Fruit fly (Drosophila melanogaster) whole organism, embryonic: ENCODE measurements around the gene iav.

ENCODE experiments used
- B-H1 ChIP-seq: fragments of 200-800 bp; sonication (Bioruptor generic); IDR thresholded peaks from 3 replicates; pipeline ENCODE4 v1.3.6; 2022; ENCODE audit warnings: missing biosample characterization, missing genetic modification characterization
- CG11504 ChIP-seq: fragments of 200-800 bp; sonication (Bioruptor generic); optimal IDR thresholded peaks from 3 replicates; lab custom pipeline; 2019; ENCODE audit warnings: missing biosample characterization, mild to moderate bottlenecking, missing genetic modification characterization, moderate library complexity
- CG12155 ChIP-seq: fragments of 200-800 bp; sonication (Bioruptor generic); optimal IDR thresholded peaks from 3 replicates; lab custom pipeline; 2016; ENCODE audit warnings: missing biosample characterization, missing genetic modification characterization
- CG12219 ChIP-seq: fragments of 200-800 bp; sonication (Bioruptor generic); optimal IDR thresholded peaks from 3 replicates; lab custom pipeline; 2018; ENCODE audit warnings: missing biosample characterization, mild to moderate bottlenecking, missing genetic modification characterization
- CG12769 ChIP-seq: fragments of 200-800 bp; sonication (Bioruptor generic); optimal IDR thresholded peaks from 2 replicates; lab custom pipeline; 2019; ENCODE audit warnings: missing biosample characterization, mild to moderate bottlenecking, missing genetic modification characterization, moderate library complexity
- CG12942 ChIP-seq: fragments of 200-800 bp; sonication (Bioruptor generic); optimal IDR thresholded peaks from 3 replicates; lab custom pipeline; 2016; ENCODE audit warnings: missing biosample characterization, missing genetic modification characterization
- CG13123 ChIP-seq: fragments of 200-800 bp; sonication (Bioruptor generic); optimal IDR thresholded peaks from 2 replicates; lab custom pipeline; 2016; ENCODE audit warnings: missing biosample characterization, missing genetic modification characterization
- CG14667 ChIP-seq: fragments of 200-800 bp; sonication (Bioruptor generic); IDR thresholded peaks from 2 replicates; pipeline ENCODE4 v1.3.6; 2022; ENCODE audit warnings: missing biosample characterization, missing genetic modification characterization
- CG15479 ChIP-seq: fragments of 200-800 bp; sonication (Bioruptor generic); optimal IDR thresholded peaks from 3 replicates; lab custom pipeline; 2019; ENCODE audit warnings: missing biosample characterization, mild to moderate bottlenecking, missing genetic modification characterization, moderate library complexity
- CG16779 ChIP-seq: fragments of 200-800 bp; sonication (Bioruptor generic); IDR thresholded peaks from 2 replicates; pipeline ENCODE4 v1.3.6; 2022; ENCODE audit warnings: missing biosample characterization, missing genetic modification characterization
- CG17385 ChIP-seq: fragments of 200-800 bp; sonication (Bioruptor generic); optimal IDR thresholded peaks from 3 replicates; lab custom pipeline; 2018; ENCODE audit warnings: missing biosample characterization, mild to moderate bottlenecking, missing genetic modification characterization
- CG31441 ChIP-seq: fragments of 200-800 bp; sonication (Bioruptor generic); IDR thresholded peaks from 2 replicates; pipeline ENCODE4 v1.3.6; 2022; ENCODE audit warnings: missing biosample characterization, missing genetic modification characterization
- CG3163 ChIP-seq: fragments of 200-800 bp; sonication (Bioruptor generic); optimal IDR thresholded peaks from 3 replicates; lab custom pipeline; 2016; ENCODE audit warnings: missing biosample characterization, missing genetic modification characterization
- CG32772 ChIP-seq: fragments of 200-800 bp; sonication (Bioruptor generic); IDR thresholded peaks from 2 replicates; pipeline ENCODE4 v1.3.6; 2022; ENCODE audit warnings: missing biosample characterization, missing genetic modification characterization
- CG33213 ChIP-seq: fragments of 200-800 bp; sonication (Bioruptor generic); optimal IDR thresholded peaks from 3 replicates; lab custom pipeline; 2016; ENCODE audit warnings: missing biosample characterization, missing genetic modification characterization
- CG34224 ChIP-seq: fragments of 200-800 bp; sonication (Bioruptor generic); IDR thresholded peaks from 3 replicates; pipeline ENCODE4 v1.3.6; 2022; ENCODE audit warnings: missing biosample characterization, missing genetic modification characterization; ENCODE audit not compliant: partially characterized antibody
- CG3726 ChIP-seq: fragments of 200-800 bp; sonication (Bioruptor generic); IDR thresholded peaks from 3 replicates; pipeline ENCODE4, ENCODE4 v1.3.6; 2022; ENCODE audit warnings: missing biosample characterization, missing genetic modification characterization
- CG4854 ChIP-seq: fragments of 200-800 bp; sonication (Bioruptor generic); optimal IDR thresholded peaks from 2 replicates; lab custom pipeline; 2016; ENCODE audit warnings: missing biosample characterization, missing genetic modification characterization, inconsistent platforms
- CG6254 ChIP-seq: fragments of 200-800 bp; sonication (Bioruptor generic); optimal IDR thresholded peaks from 3 replicates; lab custom pipeline; 2017; ENCODE audit warnings: mild to moderate bottlenecking, missing biosample characterization, missing genetic modification reagents, missing genetic modification characterization
- CG6791 ChIP-seq: fragments of 200-800 bp; sonication (Bioruptor generic); IDR thresholded peaks from 3 replicates; pipeline ENCODE4 v1.3.6; 2022; ENCODE audit warnings: missing biosample characterization, missing genetic modification characterization; ENCODE audit not compliant: partially characterized antibody
- CG8388 ChIP-seq: fragments of 200-800 bp; sonication (Bioruptor generic); optimal IDR thresholded peaks from 2 replicates; lab custom pipeline; 2019; ENCODE audit warnings: missing biosample characterization, mild to moderate bottlenecking, missing genetic modification characterization, moderate library complexity
- CG9215 ChIP-seq: fragments of 200-800 bp; sonication (Bioruptor generic); IDR thresholded peaks from 2 replicates; pipeline ENCODE4 v1.3.6; 2022; ENCODE audit warnings: missing biosample characterization, missing genetic modification characterization
- CG9727 ChIP-seq: fragments of 200-800 bp; sonication (Bioruptor generic); optimal IDR thresholded peaks from 3 replicates; lab custom pipeline; 2017; ENCODE audit warnings: missing biosample characterization, mild to moderate bottlenecking, missing genetic modification characterization
- Doc3 ChIP-seq: fragments of 200-800 bp; sonication (Bioruptor generic); IDR thresholded peaks from 3 replicates; pipeline ENCODE4 v1.3.6; 2022; ENCODE audit warnings: missing biosample characterization, missing genetic modification characterization; ENCODE audit not compliant: partially characterized antibody
- Fer1 ChIP-seq: fragments of 200-800 bp; sonication (Bioruptor generic); optimal IDR thresholded peaks from 2 replicates; lab custom pipeline; 2017; ENCODE audit warnings: missing biosample characterization, mild to moderate bottlenecking, missing genetic modification characterization
- H2.0 ChIP-seq: fragments of 200-800 bp; sonication (Bioruptor generic); IDR thresholded peaks from 2 replicates; pipeline ENCODE4 v1.3.6; 2022; ENCODE audit warnings: missing biosample characterization, missing genetic modification characterization
- Hmx ChIP-seq: fragments of 200-800 bp; sonication (Bioruptor generic); optimal IDR thresholded peaks from 2 replicates; lab custom pipeline; 2016; ENCODE audit warnings: missing biosample characterization, missing genetic modification characterization
- Hsf ChIP-seq: fragments of 200-800 bp; sonication (Bioruptor generic); optimal IDR thresholded peaks from 3 replicates; lab custom pipeline; 2016; ENCODE audit warnings: missing biosample characterization, missing genetic modification characterization
- Myb ChIP-seq: fragments of 200-800 bp; sonication (Bioruptor generic); optimal IDR thresholded peaks from 2 replicates; lab custom pipeline; 2016; ENCODE audit warnings: missing biosample characterization, missing genetic modification characterization
- NC2α ChIP-seq: fragments of 200-800 bp; sonication (Bioruptor generic); optimal IDR thresholded peaks from 2 replicates; lab custom pipeline; 2016; ENCODE audit warnings: missing biosample characterization, missing genetic modification characterization
- Nf-YB ChIP-seq: fragments of 200-800 bp; sonication (Bioruptor generic); optimal IDR thresholded peaks from 3 replicates; lab custom pipeline; 2019; ENCODE audit warnings: missing biosample characterization, mild to moderate bottlenecking, missing genetic modification characterization, moderate library complexity
- Pdp1 ChIP-seq, 2 experiments: fragments of 200-800 bp; sonication (Bioruptor generic); optimal IDR thresholded peaks; 3 replicates each; lab custom pipeline; 2016; ENCODE audit warnings: missing biosample characterization in 2 of 2, missing genetic modification characterization in 2 of 2, mild to moderate bottlenecking in 1 of 2, moderate library complexity in 1 of 2
- Six4 ChIP-seq: fragments of 200-800 bp; sonication (Bioruptor generic); optimal IDR thresholded peaks from 2 replicates; lab custom pipeline; 2016; ENCODE audit warnings: missing biosample characterization, missing genetic modification characterization
- Tbp ChIP-seq: fragments of >200 bp; optimal IDR thresholded peaks from 2 replicates; lab custom pipeline; 2018; ENCODE audit warnings: missing biosample characterization, missing genetic modification characterization
- Vsx1 ChIP-seq: fragments of 200-800 bp; sonication (Bioruptor generic); optimal IDR thresholded peaks from 2 replicates; lab custom pipeline; 2017; ENCODE audit warnings: missing biosample characterization, mild to moderate bottlenecking, missing genetic modification characterization, missing genetic modification reagents
- ab ChIP-seq: fragments of 200-800 bp; sonication (Bioruptor generic); optimal IDR thresholded peaks from 2 replicates; lab custom pipeline; 2016; ENCODE audit warnings: missing biosample characterization, missing genetic modification characterization
- ap ChIP-seq: fragments of 200-800 bp; sonication (Bioruptor generic); IDR thresholded peaks from 2 replicates; pipeline ENCODE4 v1.3.6; 2022; ENCODE audit warnings: missing biosample characterization, missing genetic modification characterization
- chif ChIP-seq, 2 experiments: fragments of 200-800 bp; sonication (Bioruptor generic); optimal IDR thresholded peaks; 3 replicates each; lab custom pipeline; 2016; ENCODE audit warnings: missing biosample characterization in 2 of 2, missing genetic modification characterization in 2 of 2
- crp ChIP-seq, 2 experiments: fragments of 200-800 bp; sonication (Bioruptor generic); optimal IDR thresholded peaks; 2 replicates in 1 of 2; 3 replicates in 1 of 2; lab custom pipeline; 2017; ENCODE audit warnings: missing biosample characterization in 2 of 2, missing genetic modification characterization in 2 of 2, mild to moderate bottlenecking in 1 of 2, moderate library complexity in 1 of 2
- danr ChIP-seq: fragments of 200-800 bp; sonication (Bioruptor generic); IDR thresholded peaks from 2 replicates; pipeline ENCODE4 v1.3.6; 2022; ENCODE audit warnings: missing biosample characterization, missing genetic modification characterization
- inv ChIP-seq: fragments of 200-800 bp; sonication (Bioruptor generic); IDR thresholded peaks from 2 replicates; pipeline ENCODE4 v1.3.6; 2022; ENCODE audit warnings: missing biosample characterization, missing genetic modification characterization; ENCODE audit not compliant: partially characterized antibody
- jing ChIP-seq: fragments of 200-800 bp; sonication (Bioruptor generic); optimal IDR thresholded peaks from 2 replicates; lab custom pipeline; 2018; ENCODE audit warnings: missing biosample characterization, mild to moderate bottlenecking, missing genetic modification characterization
- kah ChIP-seq: fragments of 200-800 bp; sonication (Bioruptor generic); optimal IDR thresholded peaks from 2 replicates; lab custom pipeline; 2018; ENCODE audit warnings: missing biosample characterization, mild to moderate bottlenecking, missing genetic modification characterization
- klu ChIP-seq: fragments of 200-800 bp; sonication (Bioruptor generic); IDR thresholded peaks from 2 replicates; pipeline ENCODE4 v1.3.6; 2022; ENCODE audit warnings: missing biosample characterization, missing genetic modification characterization
- nau ChIP-seq: fragments of 200-800 bp; sonication (Bioruptor generic); optimal IDR thresholded peaks from 3 replicates; lab custom pipeline; 2017; ENCODE audit warnings: missing biosample characterization, mild to moderate bottlenecking, missing genetic modification characterization, missing genetic modification reagents
- pb ChIP-seq: fragments of 200-800 bp; sonication (Bioruptor generic); optimal IDR thresholded peaks from 3 replicates; lab custom pipeline; 2016; ENCODE audit warnings: missing biosample characterization, missing genetic modification characterization
- phol ChIP-seq: fragments of 200-800 bp; sonication (Bioruptor generic); optimal IDR thresholded peaks from 3 replicates; lab custom pipeline; 2018; ENCODE audit warnings: missing biosample characterization, mild to moderate bottlenecking, missing genetic modification characterization, moderate library complexity
- row ChIP-seq: fragments of 200-800 bp; sonication (Bioruptor generic); IDR thresholded peaks from 3 replicates; pipeline ENCODE4 v1.3.6; 2022; ENCODE audit warnings: missing biosample characterization, missing genetic modification characterization
- run ChIP-seq: fragments of 200-800 bp; sonication (Bioruptor generic); optimal IDR thresholded peaks from 3 replicates; lab custom pipeline; 2018; ENCODE audit warnings: missing biosample characterization, mild to moderate bottlenecking, missing genetic modification characterization
- ssp ChIP-seq: fragments of 200-800 bp; sonication (Bioruptor generic); IDR thresholded peaks from 2 replicates; pipeline ENCODE4 v1.3.6; 2022; ENCODE audit warnings: missing biosample characterization, missing genetic modification characterization
- ttk ChIP-seq: fragments of 200-800 bp; sonication (Bioruptor generic); IDR thresholded peaks from 2 replicates; pipeline ENCODE4 v2.1.2; 2022; ENCODE audit warnings: missing biosample characterization, missing genetic modification characterization
- twi ChIP-seq: fragments of 200-800 bp; optimal IDR thresholded peaks from 2 replicates; lab custom pipeline; 2019; ENCODE audit warnings: missing biosample characterization, mild to moderate bottlenecking, missing genetic modification characterization, moderate library complexity

iav gene

DNA sequence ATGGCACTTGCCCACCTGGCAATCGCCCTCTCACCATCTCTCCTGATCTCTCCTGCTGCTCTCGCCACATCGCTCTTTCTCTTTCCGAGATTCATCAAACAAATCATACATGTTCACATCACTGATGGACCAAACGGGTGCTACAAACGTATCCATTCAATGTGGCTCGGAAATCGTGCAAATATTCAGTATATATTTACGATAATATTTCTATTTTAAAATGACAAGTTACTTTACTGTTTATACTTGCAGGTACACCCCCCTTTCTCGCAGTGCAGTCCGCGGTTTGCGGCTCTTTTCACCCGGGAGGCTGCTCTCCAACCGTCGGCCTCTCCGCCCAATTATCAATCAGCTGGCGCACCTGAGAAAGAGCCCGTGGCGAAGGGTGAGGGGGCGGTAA lies 22.2 kb upstream of the iav start (continued):
- TF ChIP-seq CG13123 (GFP tag; lab: Kevin White, UChicago) = no peak
- TF ChIP-seq run (tag; lab: Kevin White, UChicago) = no peak
- TF ChIP-seq CG32772 (GFP tag; lab: Robert Waterston, UW) = no peak
- no peak for TF ChIP-seq CG17385 (GFP tag; lab: Kevin White, UChicago)
- TF ChIP-seq Nf-YB = no peak
- no peak for TF ChIP-seq twi (tag; lab: Kevin White, UChicago)
- no peak for TF ChIP-seq danr
- TF ChIP-seq ssp (GFP tag; lab: Robert Waterston, UW) = no peak
- TF ChIP-seq jing (GFP tag; lab: Kevin White, UChicago) = no peak
- TF ChIP-seq phol = peak; percentile 8
- no peak for TF ChIP-seq Hsf
- no peak for TF ChIP-seq Doc3 (GFP tag; lab: Robert Waterston, UW)
- no peak for TF ChIP-seq Six4 (GFP tag; lab: Kevin White, UChicago)
- no peak for TF ChIP-seq CG9215
- TF ChIP-seq CG33213 (GFP tag; lab: Kevin White, UChicago) = no peak
- no peak for TF ChIP-seq Myb (GFP tag; lab: Kevin White, UChicago)
- no peak for TF ChIP-seq Vsx1 (GFP tag; lab: Kevin White, UChicago)
- no peak for TF ChIP-seq CG3726
- no peak for TF ChIP-seq CG8388 (GFP tag; lab: Kevin White, UChicago)
- peak; percentile 38; the same call in 1 of the 2 replicates for TF ChIP-seq ttk
- no peak for TF ChIP-seq CG6791
- TF ChIP-seq H2.0 = 0 out of 2 replicates have a peak, but pooled peaks have one; percentile 28
- no peak for TF ChIP-seq CG31441 (GFP tag; lab: Robert Waterston, UW)
- no peak for TF ChIP-seq nau (GFP tag; lab: Kevin White, UChicago)
- no peak for TF ChIP-seq CG4854
- no peak for TF ChIP-seq CG14667 (GFP tag; lab: Robert Waterston, UW)
- no peak for TF ChIP-seq CG15479 (GFP tag; lab: Kevin White, UChicago)
- no peak for TF ChIP-seq CG12219
- no peak for TF ChIP-seq klu (GFP tag; lab: Robert Waterston, UW)
- TF ChIP-seq NC2α = no peak
- TF ChIP-seq pb = no peak
- TF ChIP-seq chif (GFP tag; optimal IDR thresholded peaks at IDR 0.05; lab: Kevin White, UChicago) = no peak
- TF ChIP-seq Fer1 (GFP tag; lab: Kevin White, UChicago) = no peak
- no peak for TF ChIP-seq CG12155 (GFP tag; lab: Kevin White, UChicago)
- no peak for TF ChIP-seq inv (GFP tag; lab: Robert Waterston, UW)
- no peak for TF ChIP-seq Tbp (GFP tag; lab: Kevin White, UChicago)
- TF ChIP-seq kah (GFP tag; lab: Kevin White, UChicago) = no peak
- TF ChIP-seq CG11504 (tag; lab: Kevin White, UChicago) = no peak
- TF ChIP-seq CG6254 = no peak
- no peak for TF ChIP-seq B-H1 (GFP tag; lab: Robert Waterston, UW)
- TF ChIP-seq crp (GFP tag; optimal IDR thresholded peaks at IDR 0.05; lab: Kevin White, UChicago) = no peak
- TF ChIP-seq ap = no peak
- no peak for TF ChIP-seq Hmx (GFP tag; lab: Kevin White, UChicago)
- no peak for TF ChIP-seq Pdp1 (GFP tag; optimal IDR thresholded peaks at IDR 0.05; lab: Kevin White, UChicago)
- peak; percentile 34; the same call in 1 of the 3 replicates for TF ChIP-seq row (GFP tag; lab: Robert Waterston, UW)
- no peak for TF ChIP-seq CG3163
- no peak for TF ChIP-seq CG9727 (GFP tag; lab: Kevin White, UChicago)
- no peak for TF ChIP-seq CG12942 (GFP tag; lab: Kevin White, UChicago)
- TF ChIP-seq CG12769 (tag; lab: Kevin White, UChicago) = no peak
- TF ChIP-seq CG16779 = no peak
- TF ChIP-seq ab (GFP tag; lab: Kevin White, UChicago) = no peak
- no peak for TF ChIP-seq CG34224 (GFP tag; lab: Robert Waterston, UW)
